Worm (Caenorhabditis elegans) whole organism, young adult: ENCODE data around the gene tomm-40.

Experiments used
- B0019.2 ChIP-seq: fragments of 200-800 bp; sonication (Bioruptor generic); conservative IDR thresholded peaks from 2 replicates; pipeline ENCODE4 v1.3.6; 2022; ENCODE audit warnings: missing genetic modification reagents, missing genetic modification characterization, missing compliant biosample characterization
- D2030.7 ChIP-seq: fragments of 200-800 bp; sonication (Bioruptor generic); IDR thresholded peaks from 2 replicates; pipeline ENCODE4 v1.3.6; 2022; ENCODE audit warnings: missing genetic modification reagents, missing genetic modification characterization, missing compliant biosample characterization
- F23B12.7 ChIP-seq: sonication (generic microtip); optimal IDR thresholded peaks from 2 replicates; lab custom pipeline; 2017; ENCODE audit warnings: missing genetic modification characterization, mild to moderate bottlenecking, missing compliant biosample characterization, antibody characterized with exemption, moderate library complexity; ENCODE audit not compliant: insufficient read depth
- F33H1.4 ChIP-seq: fragments of 200-800 bp; sonication (Bioruptor generic); IDR thresholded peaks from 2 replicates; pipeline ENCODE4 v1.3.6; 2022; ENCODE audit warnings: missing genetic modification reagents, missing genetic modification characterization, missing compliant biosample characterization
- F37B4.10 ChIP-seq: fragments of 200-800 bp; sonication (Bioruptor generic); IDR thresholded peaks from 2 replicates; pipeline ENCODE4 v1.3.6; 2022; ENCODE audit warnings: missing genetic modification characterization, missing compliant biosample characterization
- F39B2.1 ChIP-seq: fragments of 200-800 bp; sonication (Bioruptor generic); IDR thresholded peaks from 2 replicates; pipeline ENCODE4 v1.3.6; 2022; ENCODE audit warnings: missing genetic modification reagents, missing genetic modification characterization, missing compliant biosample characterization
- F57C9.4 ChIP-seq: sonication (generic microtip); optimal IDR thresholded peaks from 2 replicates; lab custom pipeline; 2017; ENCODE audit warnings: mild to moderate bottlenecking, missing genetic modification characterization, missing compliant biosample characterization
- K11D2.4 ChIP-seq: fragments of 200-800 bp; sonication (Bioruptor generic); IDR thresholded peaks from 2 replicates; pipeline ENCODE4 v1.3.6; 2022; ENCODE audit warnings: missing genetic modification reagents, missing genetic modification characterization, missing compliant biosample characterization
- K12H6.12 ChIP-seq: fragments of 200-800 bp; sonication (Bioruptor generic); optimal IDR thresholded peaks from 2 replicates; lab custom pipeline; 2018; ENCODE audit warnings: mild to moderate bottlenecking, missing genetic modification characterization, missing compliant biosample characterization
- Y53G8AR.9 ChIP-seq: fragments of 200-800 bp; sonication (Bioruptor generic); conservative IDR thresholded peaks from 2 replicates; pipeline ENCODE4 v1.3.6; 2022; ENCODE audit warnings: missing genetic modification reagents, missing genetic modification characterization, missing compliant biosample characterization
- ZK185.1 ChIP-seq: sonication (generic microtip); optimal IDR thresholded peaks from 2 replicates; lab custom pipeline; 2016; ENCODE audit warnings: mild to moderate bottlenecking, missing genetic modification characterization, missing compliant biosample characterization; ENCODE audit not compliant: poor library complexity, severe bottlenecking
- attf-5 ChIP-seq: fragments of 200-800 bp; sonication (Bioruptor generic); optimal IDR thresholded peaks from 2 replicates; lab custom pipeline; 2018; ENCODE audit warnings: mild to moderate bottlenecking, missing genetic modification characterization, missing compliant biosample characterization
- attf-6 ChIP-seq: fragments of 200-800 bp; sonication (Bioruptor generic); IDR thresholded peaks from 2 replicates; pipeline ENCODE4 v1.3.6; 2022; ENCODE audit warnings: missing genetic modification reagents, missing genetic modification characterization, missing compliant biosample characterization
- cebp-1 ChIP-seq, 2 experiments: fragments of 200-800 bp in 1 of 2; sonication (Bioruptor generic) in 1 of 2; sonication (generic microtip) in 1 of 2; IDR thresholded peaks in 1 of 2; optimal IDR thresholded peaks in 1 of 2; 2 replicates each; pipeline versions ENCODE4 v1.3.6 to Lab custom; 2017 to 2022; ENCODE audit warnings: missing compliant biosample characterization in 2 of 2, missing genetic modification characterization in 2 of 2, mild to moderate bottlenecking in 1 of 2, missing genetic modification reagents in 1 of 2, moderate library complexity in 1 of 2
- cebp-2 ChIP-seq: fragments of 200-800 bp; sonication (Bioruptor generic); IDR thresholded peaks from 2 replicates; pipeline ENCODE4 v1.3.6; 2022; ENCODE audit warnings: missing genetic modification characterization, missing compliant biosample characterization
- ceh-100 ChIP-seq: fragments of 200-800 bp; sonication (Bioruptor generic); IDR thresholded peaks from 2 replicates; pipeline ENCODE4 v1.3.6; 2022; ENCODE audit warnings: missing genetic modification reagents, missing genetic modification characterization, missing compliant biosample characterization
- ceh-27 ChIP-seq: fragments of 200-800 bp; sonication (Bioruptor generic); optimal IDR thresholded peaks from 2 replicates; lab custom pipeline; 2018; ENCODE audit warnings: mild to moderate bottlenecking, missing genetic modification characterization, moderate library complexity, missing compliant biosample characterization
- ceh-40 ChIP-seq: fragments of 200-800 bp; sonication (Bioruptor generic); IDR thresholded peaks from 2 replicates; pipeline ENCODE4 v1.3.6; 2022; ENCODE audit warnings: missing genetic modification characterization, missing compliant biosample characterization
- ceh-58 ChIP-seq: fragments of 200-800 bp; sonication (Bioruptor generic); IDR thresholded peaks from 2 replicates; pipeline ENCODE4 v1.3.6; 2022; ENCODE audit warnings: missing genetic modification characterization, missing compliant biosample characterization
- die-1 ChIP-seq: sonication (generic microtip); optimal IDR thresholded peaks from 2 replicates; lab custom pipeline; 2016; ENCODE audit warnings: missing genotype, mild to moderate bottlenecking, missing genetic modification characterization, missing compliant biosample characterization
- dpl-1 ChIP-seq: fragments of 150-350 bp; optimal IDR thresholded peaks from 2 replicates; lab custom pipeline; 2014; ENCODE audit warnings: missing biosample characterization, missing genetic modification reagents, missing genetic modification characterization
- efl-1 ChIP-seq: fragments of 150-350 bp; optimal IDR thresholded peaks from 2 replicates; lab custom pipeline; 2014; ENCODE audit warnings: missing biosample characterization, missing genetic modification reagents, missing genetic modification characterization
- egl-18 ChIP-seq: fragments of 200-800 bp; sonication (Bioruptor generic); IDR thresholded peaks from 2 replicates; pipeline ENCODE4 v1.3.6; 2022; ENCODE audit warnings: missing genetic modification reagents, missing genetic modification characterization, missing compliant biosample characterization
- ekl-4 ChIP-seq: fragments of 200-800 bp; sonication (Bioruptor generic); IDR thresholded peaks from 2 replicates; pipeline ENCODE4 v1.3.6; 2022; ENCODE audit warnings: missing genetic modification reagents, missing genetic modification characterization, missing compliant biosample characterization
- fkh-3 ChIP-seq: sonication (generic microtip); optimal IDR thresholded peaks from 2 replicates; lab custom pipeline; 2016; ENCODE audit warnings: mild to moderate bottlenecking, missing genetic modification characterization, missing compliant biosample characterization
- him-1 ChIP-seq: sonication (generic microtip); optimal IDR thresholded peaks from 2 replicates; lab custom pipeline; 2016; ENCODE audit warnings: missing genotype, missing genetic modification reagents, missing genetic modification characterization, missing compliant biosample characterization
- hlh-12 ChIP-seq: sonication (generic microtip); optimal IDR thresholded peaks from 2 replicates; lab custom pipeline; 2016; ENCODE audit warnings: missing genetic modification characterization, missing compliant biosample characterization
- hrde-1 ChIP-seq: sonication (generic microtip); optimal IDR thresholded peaks from 2 replicates; lab custom pipeline; 2016; ENCODE audit warnings: missing genetic modification characterization, mild to moderate bottlenecking, missing compliant biosample characterization, moderate library complexity, missing genotype, missing genetic modification reagents, borderline replicate concordance
- lin-40 ChIP-seq: sonication (generic microtip); optimal IDR thresholded peaks from 2 replicates; lab custom pipeline; 2016; ENCODE audit warnings: missing genetic modification characterization, mild to moderate bottlenecking, missing compliant biosample characterization, missing genotype, missing genetic modification reagents
- lin-54 ChIP-seq: fragments of 200-800 bp; sonication (Bioruptor generic); optimal IDR thresholded peaks from 2 replicates; lab custom pipeline; 2018; ENCODE audit warnings: mild to moderate bottlenecking, missing genetic modification characterization, missing compliant biosample characterization
- lir-1 ChIP-seq: fragments of 200-800 bp; sonication (Bioruptor generic); conservative IDR thresholded peaks from 2 replicates; pipeline ENCODE4 v1.3.6; 2022; ENCODE audit warnings: missing genetic modification reagents, missing genetic modification characterization, missing compliant biosample characterization
- lsl-1 ChIP-seq: fragments of 200-800 bp; sonication (Bioruptor generic); optimal IDR thresholded peaks from 2 replicates; lab custom pipeline; 2018; ENCODE audit warnings: mild to moderate bottlenecking, missing genetic modification characterization, moderate library complexity, missing compliant biosample characterization
- madf-6 ChIP-seq: fragments of 200-800 bp; sonication (Bioruptor generic); IDR thresholded peaks from 2 replicates; pipeline ENCODE4 v1.3.6; 2022; ENCODE audit warnings: missing genetic modification reagents, missing genetic modification characterization, missing compliant biosample characterization
- mcd-1 ChIP-seq: fragments of 200-800 bp; sonication (Bioruptor generic); IDR thresholded peaks from 2 replicates; pipeline ENCODE4 v1.3.6; 2022; ENCODE audit warnings: missing genetic modification reagents, missing genetic modification characterization, missing compliant biosample characterization
- mxl-1 ChIP-seq: sonication (generic microtip); optimal IDR thresholded peaks from 2 replicates; lab custom pipeline; 2016; ENCODE audit warnings: missing genetic modification characterization, missing compliant biosample characterization
- nhr-80 ChIP-seq: sonication (generic microtip); optimal IDR thresholded peaks from 2 replicates; lab custom pipeline; 2016; ENCODE audit warnings: missing genetic modification characterization, missing compliant biosample characterization
- pbrm-1 ChIP-seq: fragments of 200-800 bp; sonication (Bioruptor generic); IDR thresholded peaks from 2 replicates; pipeline ENCODE4 v1.3.6; 2022; ENCODE audit warnings: missing genetic modification reagents, missing genetic modification characterization, missing compliant biosample characterization
- repo-1 ChIP-seq: sonication (generic microtip); optimal IDR thresholded peaks from 2 replicates; lab custom pipeline; 2017; ENCODE audit warnings: mild to moderate bottlenecking, missing genetic modification characterization, missing compliant biosample characterization
- rpc-1 ChIP-seq, 2 experiments: fragments of 150-350 bp in 1 of 2; sonication (generic microtip) in 1 of 2; optimal IDR thresholded peaks; 2 replicates each; lab custom pipeline; 2014 to 2018; ENCODE audit warnings: missing biosample characterization in 1 of 2, missing genetic modification characterization in 1 of 2, missing genetic modification reagents in 1 of 2, missing genotype in 1 of 2
- sdz-38 ChIP-seq: sonication (generic microtip); optimal IDR thresholded peaks from 2 replicates; lab custom pipeline; 2016; ENCODE audit warnings: missing genotype, missing genetic modification characterization, missing compliant biosample characterization
- snpc-1.1 ChIP-seq: sonication (generic microtip); optimal IDR thresholded peaks from 2 replicates; lab custom pipeline; 2017; ENCODE audit warnings: missing genetic modification characterization, mild to moderate bottlenecking, missing compliant biosample characterization, antibody characterized with exemption, moderate library complexity, missing genotype, missing genetic modification reagents; ENCODE audit not compliant: insufficient read depth
- tbp1 ChIP-seq: fragments of 200-800 bp; sonication (Bioruptor generic); optimal IDR thresholded peaks from 2 replicates; lab custom pipeline; 2018; ENCODE audit warnings: mild to moderate bottlenecking, missing genetic modification characterization, missing compliant biosample characterization
- unc-130 ChIP-seq: sonication (generic microtip); optimal IDR thresholded peaks from 2 replicates; lab custom pipeline; 2016; ENCODE audit warnings: missing genetic modification reagents, missing genetic modification characterization, missing compliant biosample characterization
- zim-3 ChIP-seq: sonication (generic microtip); optimal IDR thresholded peaks from 2 replicates; lab custom pipeline; 2017; ENCODE audit warnings: mild to moderate bottlenecking, missing genetic modification characterization, moderate library complexity, missing compliant biosample characterization
- ztf-25 ChIP-seq: fragments of 200-800 bp; sonication (Bioruptor generic); IDR thresholded peaks from 2 replicates; pipeline ENCODE4 v1.3.6; 2022; ENCODE audit warnings: missing genetic modification reagents, missing genetic modification characterization, missing compliant biosample characterization
- ztf-28 ChIP-seq: fragments of 200-800 bp; sonication (Bioruptor generic); IDR thresholded peaks from 2 replicates; pipeline ENCODE4 v1.3.6; 2022; ENCODE audit warnings: missing genetic modification reagents, missing genetic modification characterization, missing compliant biosample characterization
- ztf-6 ChIP-seq: fragments of 200-800 bp; sonication (Bioruptor generic); IDR thresholded peaks from 2 replicates; pipeline ENCODE4 v1.3.6; 2022; ENCODE audit warnings: missing genetic modification reagents, missing genetic modification characterization, missing compliant biosample characterization

The tomm-40 gene

DNA sequence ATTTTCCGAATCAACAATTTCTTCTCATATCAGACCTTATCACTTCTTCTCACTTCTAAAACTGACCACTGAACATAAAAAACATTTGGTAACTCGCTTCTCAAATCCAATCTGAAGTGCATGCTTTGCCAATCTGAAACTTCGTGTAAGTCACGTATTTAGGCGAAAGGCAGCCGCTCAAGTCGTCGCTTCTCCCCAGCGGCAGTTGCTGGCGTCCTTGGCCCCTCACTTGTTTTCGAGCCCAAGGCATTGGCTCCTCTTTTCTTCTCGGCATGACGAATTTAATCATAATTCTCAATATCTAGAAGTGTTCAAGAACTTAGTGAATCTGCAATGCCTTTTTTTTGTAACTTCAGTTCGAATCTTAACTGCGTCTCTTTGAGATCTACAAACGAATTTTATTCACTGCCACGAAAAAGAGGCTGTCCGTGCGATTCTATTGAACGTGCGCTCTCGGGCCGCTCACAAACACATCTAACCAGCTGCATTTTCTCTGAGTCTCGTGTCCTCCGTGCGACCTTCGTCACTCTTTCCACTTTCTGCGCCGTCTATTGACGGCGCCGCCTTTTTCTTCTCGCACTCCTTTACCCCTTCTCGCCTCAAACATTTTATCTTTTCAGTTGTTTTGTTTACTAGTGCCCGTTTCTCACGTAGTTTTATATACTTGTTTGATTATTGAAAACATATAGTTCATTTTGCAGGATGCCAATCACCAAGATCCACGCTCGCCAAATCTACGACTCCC, 41.8 kb downstream of the tomm-40 start (continued):
- no peak for TF ChIP-seq fkh-3 (tag; lab: Kevin White, UChicago)
- no peak for TF ChIP-seq egl-18 (GFP tag; lab: Robert Waterston, UW)
- no peak for TF ChIP-seq K11D2.4 (GFP tag; lab: Robert Waterston, UW)
- TF ChIP-seq ceh-27: no peak
- no peak for TF ChIP-seq mxl-1 (tag; lab: Kevin White, UChicago)
- TF ChIP-seq lin-40 (tag; lab: Kevin White, UChicago): no peak
- TF ChIP-seq repo-1 (tag; lab: Kevin White, UChicago): no peak
- TF ChIP-seq snpc-1.1 (tag; lab: Kevin White, UChicago): no peak
- TF ChIP-seq ztf-28 (GFP tag; lab: Robert Waterston, UW): no peak
- TF ChIP-seq die-1: no peak
- TF ChIP-seq dpl-1 (GFP tag; lab: Kevin White, UChicago): no peak
- no peak for TF ChIP-seq hlh-12 (tag; lab: Kevin White, UChicago)
- TF ChIP-seq sdz-38 (tag; lab: Kevin White, UChicago): no peak
- TF ChIP-seq F23B12.7 (tag; lab: Kevin White, UChicago): no peak
- no peak for TF ChIP-seq lin-54
- TF ChIP-seq cebp-1 (GFP tag; IDR thresholded peaks at IDR 0.05; lab: Robert Waterston, UW): no peak
- TF ChIP-seq cebp-1 (tag; optimal IDR thresholded peaks at IDR 0.05; lab: Kevin White, UChicago): peak; percentile 41
- no peak for TF ChIP-seq pbrm-1 (GFP tag; lab: Robert Waterston, UW)
- TF ChIP-seq rpc-1 (optimal IDR thresholded peaks at IDR 0.05; lab: Kevin White, UChicago): no peak
- no peak for TF ChIP-seq rpc-1 (tag; optimal IDR thresholded peaks at IDR 0.05; lab: Kevin White, UChicago)
- TF ChIP-seq ceh-100: no peak
- TF ChIP-seq ceh-40: no peak
- no peak for TF ChIP-seq ekl-4
- no peak for TF ChIP-seq Y53G8AR.9 (GFP tag; lab: Robert Waterston, UW)
- no peak for TF ChIP-seq unc-130
- TF ChIP-seq K12H6.12 (tag; lab: Kevin White, UChicago): no peak
- no peak for TF ChIP-seq lir-1 (GFP tag; lab: Robert Waterston, UW)

DNA sequence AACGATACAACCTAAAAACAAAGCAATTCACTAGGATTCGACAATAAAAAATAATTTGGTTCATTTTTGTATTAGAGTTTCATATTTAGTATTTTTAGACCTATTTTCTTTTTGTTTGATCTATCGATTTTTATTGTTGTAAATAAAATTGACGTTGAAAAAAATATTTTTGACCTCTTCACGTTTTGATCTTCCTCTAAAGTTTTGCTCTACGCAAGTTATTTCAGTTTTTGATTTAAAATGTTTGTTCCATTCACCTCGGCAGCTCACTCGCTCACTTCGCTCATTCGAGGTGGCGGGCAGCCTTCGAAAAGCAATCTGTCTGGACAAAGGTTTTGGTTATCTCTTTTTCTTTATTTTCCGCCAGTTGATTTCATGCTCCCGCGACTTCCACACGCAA, 42.6 kb downstream of the tomm-40 start, which contains the start of gene enol-1:
Gene enol-1, plus strand, starts transcription at position 235 of the 400 bp plus-strand sequence.
- TF ChIP-seq ztf-25 (no peak), ztf-6 (GFP tag; lab: Robert Waterston, UW) (no peak), tbp1 (GFP tag; lab: Kevin White, UChicago) (no peak), efl-1 (GFP tag; lab: Kevin White, UChicago) (peak; percentile 77), nhr-80 (no peak), madf-6 (GFP tag; lab: Robert Waterston, UW) (peak; percentile 90), cebp-2 (no peak), lsl-1 (GFP tag; lab: Kevin White, UChicago) (peak; percentile 34), ceh-58 (GFP tag; lab: Robert Waterston, UW) (no peak), B0019.2 (GFP tag; lab: Robert Waterston, UW) (no peak), attf-5 (GFP tag; lab: Kevin White, UChicago) (no peak), zim-3 (no peak), F33H1.4 (peak; percentile 50), ZK185.1 (tag; lab: Kevin White, UChicago) (no peak), D2030.7 (GFP tag; lab: Robert Waterston, UW) (peak; percentile 65; the same call in 1 of the 2 replicates), hrde-1 (tag; lab: Kevin White, UChicago) (no peak), ceh-100 (no peak), F57C9.4 (tag; lab: Kevin White, UChicago) (no peak), F39B2.1 (GFP tag; lab: Robert Waterston, UW) (no peak), attf-6 (GFP tag; lab: Robert Waterston, UW) (0 out of 2 replicates have a peak, but pooled peaks have one; percentile 30), F37B4.10 (GFP tag; lab: Robert Waterston, UW) (no peak), lin-54 (peak; percentile 15), him-1 (tag; lab: Kevin White, UChicago) (no peak), mcd-1 (GFP tag; lab: Robert Waterston, UW) (peak; percentile 18; the same call in 1 of the 2 replicates)
